Worm (Caenorhabditis elegans) whole organism, L4/young adult: ENCODE measurements around the gene srg-58.

ENCODE experiments used
- W03F9.2 ChIP-seq: fragments of 150-350 bp; optimal IDR thresholded peaks from 2 replicates; lab custom pipeline; 2014; ENCODE audit warnings: missing biosample characterization, missing genetic modification characterization
- him-1 ChIP-seq: sonication (generic microtip); optimal IDR thresholded peaks from 2 replicates; lab custom pipeline; 2016; ENCODE audit warnings: missing genotype, missing genetic modification reagents, missing genetic modification characterization, missing compliant biosample characterization

- TF ChIP-seq him-1 (tag; lab: Kevin White, UChicago) (no peak), W03F9.2 (tag; lab: Kevin White, UChicago) (no peak)
These were observed 13.0 kb downstream of the srg-58 start for ce11 chrV:2746404-2746803.
